Fruit fly (Drosophila melanogaster) whole organism, wandering third instar larva: ENCODE measurements around the gene Psf3.

Experiments
- Abd-B ChIP-seq: fragments of >200 bp; optimal IDR thresholded peaks from 2 replicates; lab custom pipeline; 2017; ENCODE audit warnings: missing biosample characterization, missing genetic modification characterization
- CG32264 ChIP-seq: fragments of 200-800 bp; sonication (Bioruptor generic); optimal IDR thresholded peaks from 2 replicates; lab custom pipeline; 2016; ENCODE audit warnings: missing biosample characterization, missing genetic modification characterization
- CG9705 ChIP-seq: fragments of 200-800 bp; sonication (Bioruptor generic); optimal IDR thresholded peaks from 2 replicates; lab custom pipeline; 2018; ENCODE audit warnings: missing biosample characterization, mild to moderate bottlenecking, missing genetic modification characterization
- CrebA ChIP-seq: fragments of 200-800 bp; sonication (Bioruptor generic); optimal IDR thresholded peaks from 2 replicates; lab custom pipeline; 2016; ENCODE audit warnings: missing biosample characterization, mild to moderate bottlenecking, missing genetic modification characterization, borderline replicate concordance
- Dfd ChIP-seq: fragments of >200 bp; optimal IDR thresholded peaks from 2 replicates; lab custom pipeline; 2017; ENCODE audit warnings: missing biosample characterization, missing genetic modification characterization
- GATAd ChIP-seq: sonication (Bioruptor generic); optimal IDR thresholded peaks from 2 replicates; lab custom pipeline; 2016; ENCODE audit warnings: missing biosample characterization, missing genetic modification characterization
- HLH106 ChIP-seq: fragments of 200-800 bp; optimal IDR thresholded peaks from 3 replicates; lab custom pipeline; 2019; ENCODE audit warnings: missing biosample characterization, mild to moderate bottlenecking, missing genetic modification characterization, moderate library complexity
- Hnf4 ChIP-seq: fragments of 200-800 bp; sonication (Bioruptor generic); optimal IDR thresholded peaks from 2 replicates; lab custom pipeline; 2016; ENCODE audit warnings: missing biosample characterization, mild to moderate bottlenecking, missing genetic modification characterization
- Hr78 ChIP-seq: fragments of >200 bp; optimal IDR thresholded peaks from 2 replicates; lab custom pipeline; 2017; ENCODE audit warnings: missing biosample characterization, missing genetic modification characterization
- Hr83 ChIP-seq: fragments of 200-300 bp; sonication (Bioruptor generic); optimal IDR thresholded peaks from 2 replicates; lab custom pipeline; 2016; ENCODE audit warnings: missing biosample characterization, mild to moderate bottlenecking, missing genetic modification characterization, moderate library complexity; ENCODE audit not compliant: poor library complexity, severe bottlenecking
- Jra ChIP-seq: sonication (Bioruptor generic); optimal IDR thresholded peaks from 2 replicates; lab custom pipeline; 2016; ENCODE audit warnings: missing biosample characterization, missing genetic modification characterization
- Mio ChIP-seq: sonication (Bioruptor generic); optimal IDR thresholded peaks from 2 replicates; lab custom pipeline; 2016; ENCODE audit warnings: missing biosample characterization, missing genetic modification characterization
- Myc ChIP-seq: fragments of >200 bp; optimal IDR thresholded peaks from 2 replicates; lab custom pipeline; 2017
- N ChIP-seq: fragments of >200 bp; optimal IDR thresholded peaks from 2 replicates; lab custom pipeline; 2018; ENCODE audit warnings: missing biosample characterization, missing external identifiers, missing genetic modification characterization
- OdsH ChIP-seq: fragments of 200-800 bp; sonication (Bioruptor generic); optimal IDR thresholded peaks from 2 replicates; lab custom pipeline; 2016; ENCODE audit warnings: missing biosample characterization, mild to moderate bottlenecking, missing genetic modification characterization
- Rel ChIP-seq, 2 experiments: fragments of 200-800 bp; sonication (Bioruptor generic) in 1 of 2; optimal IDR thresholded peaks; 2 replicates in 1 of 2; 3 replicates in 1 of 2; lab custom pipeline; 2016 to 2019; ENCODE audit warnings: mild to moderate bottlenecking in 2 of 2, missing biosample characterization in 2 of 2, missing genetic modification characterization in 2 of 2, moderate library complexity in 1 of 2
- Sp1 ChIP-seq: fragments of 200-800 bp; sonication (Bioruptor generic); optimal IDR thresholded peaks from 3 replicates; lab custom pipeline; 2019; ENCODE audit warnings: missing biosample characterization, mild to moderate bottlenecking, missing genetic modification characterization, moderate library complexity
- br ChIP-seq: fragments of 200-800 bp; sonication (Bioruptor generic); optimal IDR thresholded peaks from 2 replicates; lab custom pipeline; 2016; ENCODE audit warnings: missing biosample characterization, missing genetic modification characterization
- brk ChIP-seq: fragments of 200-800 bp; sonication (Bioruptor generic); optimal IDR thresholded peaks from 2 replicates; lab custom pipeline; 2016; ENCODE audit warnings: missing biosample characterization, mild to moderate bottlenecking, missing genetic modification characterization
- dl ChIP-seq, 2 experiments: fragments of 175-275, 200-275 bp in 1 of 2; fragments of 200-275 bp in 1 of 2; sonication (Bioruptor generic); optimal IDR thresholded peaks; lab custom pipeline; 2018; ENCODE audit warnings: mild to moderate bottlenecking in 2 of 2, missing biosample characterization in 2 of 2, missing genetic modification characterization in 2 of 2, moderate library complexity in 2 of 2; ENCODE audit not compliant: partially characterized antibody in 2 of 2, insufficient read depth in 1 of 2
- dmrt93B ChIP-seq: fragments of 200-800 bp; sonication (Bioruptor generic); optimal IDR thresholded peaks from 2 replicates; lab custom pipeline; 2018; ENCODE audit warnings: missing biosample characterization, mild to moderate bottlenecking, missing genetic modification characterization
- dsf ChIP-seq: sonication (Bioruptor generic); optimal IDR thresholded peaks from 2 replicates; lab custom pipeline; 2016; ENCODE audit warnings: missing biosample characterization, missing genetic modification characterization, borderline replicate concordance
- ey ChIP-seq: fragments of 200-800 bp; sonication (Bioruptor generic); optimal IDR thresholded peaks from 2 replicates; lab custom pipeline; 2016; ENCODE audit warnings: missing biosample characterization, missing genetic modification characterization
- foxo ChIP-seq, 2 experiments: fragments of 200-800 bp; sonication (Bioruptor generic); optimal IDR thresholded peaks; 2 replicates in 1 of 2; 3 replicates in 1 of 2; lab custom pipeline; 2016 to 2017; ENCODE audit warnings: missing biosample characterization in 2 of 2, missing genetic modification characterization in 2 of 2
- fru ChIP-seq: fragments of 200-800 bp; sonication (Bioruptor generic); optimal IDR thresholded peaks from 3 replicates; lab custom pipeline; 2016; ENCODE audit warnings: missing biosample characterization, mild to moderate bottlenecking, missing genetic modification characterization
- h ChIP-seq: fragments of 200-800 bp; sonication (Bioruptor generic); optimal IDR thresholded peaks from 3 replicates; lab custom pipeline; 2016; ENCODE audit warnings: missing biosample characterization, mild to moderate bottlenecking, missing genetic modification characterization
- jim ChIP-seq: fragments of 175-275, 200-325 bp; sonication (Bioruptor generic); optimal IDR thresholded peaks from 2 replicates; lab custom pipeline; 2016; ENCODE audit warnings: missing biosample characterization, mild to moderate bottlenecking, missing genetic modification characterization
- lola ChIP-seq: fragments of >200 bp; optimal IDR thresholded peaks from 2 replicates; lab custom pipeline; 2017; ENCODE audit warnings: missing biosample characterization, missing genetic modification characterization
- psq ChIP-seq: fragments of 200-800 bp; sonication (Bioruptor generic); optimal IDR thresholded peaks from 3 replicates; lab custom pipeline; 2017; ENCODE audit warnings: missing biosample characterization, mild to moderate bottlenecking, missing genetic modification characterization, moderate library complexity
- rgr ChIP-seq: fragments of 200-800 bp; sonication (Bioruptor generic); optimal IDR thresholded peaks from 3 replicates; lab custom pipeline; 2016; ENCODE audit warnings: missing biosample characterization, mild to moderate bottlenecking, missing genetic modification characterization
- sage ChIP-seq: fragments of 200-800 bp; sonication (Bioruptor generic); optimal IDR thresholded peaks from 2 replicates; lab custom pipeline; 2016; ENCODE audit warnings: missing biosample characterization, mild to moderate bottlenecking, missing genetic modification characterization
- sv ChIP-seq: fragments of 200-800 bp; sonication (Bioruptor generic); optimal IDR thresholded peaks from 3 replicates; lab custom pipeline; 2016; ENCODE audit warnings: missing biosample characterization, missing genetic modification characterization
- tai ChIP-seq: sonication (Bioruptor generic); optimal IDR thresholded peaks from 2 replicates; lab custom pipeline; 2016; ENCODE audit warnings: missing biosample characterization, missing genetic modification characterization
- usp ChIP-seq: fragments of >200 bp; optimal IDR thresholded peaks from 2 replicates; lab custom pipeline; 2017; ENCODE audit warnings: missing biosample characterization, missing genetic modification characterization

The Psf3 gene

dm6 chrX:10385757-10386156 is at the start of gene Psf3, which contains the start of gene flw:
Gene Psf3 (minus strand): TSS chrX:10385861.
Gene flw (plus strand): TSS chrX:10385960.
- TF ChIP-seq Abd-B (GFP tag; lab: Kevin White, UChicago), result no peak
- peak; percentile 18 for TF ChIP-seq sage
- no peak for TF ChIP-seq CG32264 (GFP tag; lab: Kevin White, UChicago)
- no peak for TF ChIP-seq jim (GFP tag; lab: Kevin White, UChicago)
- TF ChIP-seq foxo (GFP tag; optimal IDR thresholded peaks at IDR 0.05; lab: Kevin White, UChicago), result no peak
- TF ChIP-seq CG9705 (GFP tag; lab: Kevin White, UChicago), result peak; percentile 6
- TF ChIP-seq rgr (GFP tag; lab: Kevin White, UChicago), result peak; percentile 33
- no peak for TF ChIP-seq dsf
- no peak for TF ChIP-seq N

- TF ChIP-seq CG32264 (GFP tag; lab: Kevin White, UChicago), result no peak
Measured at dm6 chrX:10432712-10433111, 47.1 kb upstream of the Psf3 start, which contains the start of gene CG12640. Gene CG12640 (minus strand): TSS chrX:10432812.

dm6 chrX:10417129-10417528 is 31.5 kb upstream of the Psf3 start, which contains the start of gene RabX2:
Gene RabX2 (plus strand): TSS chrX:10417429.
- TF ChIP-seq Myc (lab: Kevin White, UChicago) (no peak), dsf (no peak)

dm6 chrX:10398959-10399358 is 13.3 kb upstream of the Psf3 start:
- TF ChIP-seq dsf (no peak), Hr78 (GFP tag; lab: Kevin White, UChicago) (no peak), sv (GFP tag; lab: Kevin White, UChicago) (no peak), OdsH (GFP tag; lab: Kevin White, UChicago) (no peak), rgr (GFP tag; lab: Kevin White, UChicago) (no peak), Sp1 (GFP tag; lab: Kevin White, UChicago) (no peak)

- TF ChIP-seq Hr83 (GFP tag; lab: Kevin White, UChicago), result no peak
- no peak for TF ChIP-seq br (GFP tag; lab: Kevin White, UChicago)
- no peak for TF ChIP-seq lola
- no peak for TF ChIP-seq dsf
- TF ChIP-seq CG32264 (GFP tag; lab: Kevin White, UChicago), result no peak
- no peak for TF ChIP-seq Myc (lab: Kevin White, UChicago)
- peak; percentile 24 for TF ChIP-seq rgr (GFP tag; lab: Kevin White, UChicago)
- TF ChIP-seq Rel (GFP tag; optimal IDR thresholded peaks at IDR 0.05; lab: Kevin White, UChicago), result no peak
- no peak for TF ChIP-seq Rel (tag; optimal IDR thresholded peaks at IDR 0.05; lab: Kevin White, UChicago)
- no peak for TF ChIP-seq Hnf4 (GFP tag; lab: Kevin White, UChicago)
- TF ChIP-seq h, result peak; percentile 15
- peak; percentile 27 for TF ChIP-seq Sp1 (GFP tag; lab: Kevin White, UChicago)
- no peak for TF ChIP-seq tai (GFP tag; lab: Kevin White, UChicago)
- no peak for TF ChIP-seq Mio (GFP tag; lab: Kevin White, UChicago)
- no peak for TF ChIP-seq sage
- no peak for TF ChIP-seq dl (GFP tag; optimal IDR thresholded peaks at IDR 0.05; lab: Kevin White, UChicago; ENCODE audit: insufficient read depth in 1 of 2, partially characterized antibody in 2 of 2)
- TF ChIP-seq jim (GFP tag; lab: Kevin White, UChicago), result no peak
- TF ChIP-seq HLH106 (tag; lab: Kevin White, UChicago), result peak; percentile 37
- TF ChIP-seq Abd-B (GFP tag; lab: Kevin White, UChicago), result no peak
- no peak for TF ChIP-seq sv (GFP tag; lab: Kevin White, UChicago)
- TF ChIP-seq OdsH (GFP tag; lab: Kevin White, UChicago), result peak; percentile 5
- peak; percentile 30 for TF ChIP-seq fru (GFP tag; lab: Kevin White, UChicago)
- no peak for TF ChIP-seq Dfd (GFP tag; lab: Kevin White, UChicago)
- TF ChIP-seq ey (GFP tag; lab: Kevin White, UChicago), result peak; percentile 1
- TF ChIP-seq GATAd, result no peak
- peak in 1 of 2 experiments; percentile 22 for TF ChIP-seq foxo (GFP tag; optimal IDR thresholded peaks at IDR 0.05; lab: Kevin White, UChicago)
- no peak for TF ChIP-seq Hr78 (GFP tag; lab: Kevin White, UChicago)
- no peak for TF ChIP-seq usp
- TF ChIP-seq dmrt93B (GFP tag; lab: Kevin White, UChicago), result no peak
- TF ChIP-seq Jra (GFP tag; lab: Kevin White, UChicago), result no peak
- TF ChIP-seq psq (GFP tag; lab: Kevin White, UChicago), result peak; percentile 12
- TF ChIP-seq brk (GFP tag; lab: Kevin White, UChicago), result no peak
- TF ChIP-seq CrebA (GFP tag; lab: Kevin White, UChicago), result no peak
- no peak for TF ChIP-seq CG9705 (GFP tag; lab: Kevin White, UChicago)
- TF ChIP-seq, all 38 proteins: peak for 9
Measured at dm6 chrX:10397514-10398133, 12.0 kb upstream of the Psf3 start.
